Comparison of ENCODE assay signal across 2 worm cellular contexts in the genomic region with DNA sequence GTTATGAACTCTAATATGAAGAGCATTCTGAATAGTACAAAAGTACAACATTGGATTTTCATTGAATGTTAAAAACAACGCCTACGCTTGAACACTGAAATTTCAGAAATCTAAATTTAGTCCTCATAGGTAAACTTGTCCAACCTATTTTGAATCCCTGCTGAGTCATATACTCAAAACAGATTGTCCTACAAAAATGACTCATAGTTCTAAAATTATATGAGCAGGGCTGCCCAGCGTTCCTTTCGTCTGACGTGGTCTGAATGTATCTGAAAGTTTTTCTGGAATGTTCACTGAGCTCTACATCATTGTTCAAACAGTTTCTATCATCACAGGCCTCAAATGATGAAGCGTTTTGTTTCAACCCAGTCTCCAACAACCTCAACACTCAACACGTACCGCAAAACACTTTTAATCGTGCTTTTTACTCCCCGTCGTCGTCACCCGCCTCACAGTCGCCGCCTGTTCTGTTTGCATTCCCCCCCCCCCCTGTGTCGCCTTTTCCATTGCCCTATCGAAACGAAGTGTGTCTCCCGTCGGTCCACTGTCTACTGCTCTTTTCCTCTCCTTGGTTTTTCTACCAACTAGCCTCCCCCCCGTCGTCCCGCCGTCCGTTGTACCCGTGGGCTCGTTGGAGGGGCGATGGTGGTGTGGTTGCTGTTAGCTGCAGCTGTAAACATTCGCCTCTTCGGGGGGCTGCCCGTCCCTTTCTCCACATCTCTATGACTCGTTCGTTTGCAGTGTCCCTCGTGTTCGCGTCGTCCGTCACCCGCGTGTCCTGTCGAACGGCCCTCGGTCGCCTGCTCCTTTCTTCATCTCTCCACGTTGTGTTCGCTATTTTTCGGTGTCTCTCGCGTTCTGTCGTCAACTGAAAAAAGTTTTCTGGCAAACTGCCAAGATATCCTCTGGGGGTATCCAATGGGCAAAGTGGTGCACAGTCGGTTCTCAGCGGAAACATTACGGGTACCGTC.
A peak's percentile ranks its signal among the peaks of the same experiment; 100 is the strongest.
TF ChIP-seq lines count a peak whose summit lies in the region.

No protein-coding gene starts in this region.

TF ChIP-seq in whole organism, L4 larva, 104 proteins besides CTCF, POLR2A, EP300 and RAD21 (continued from another document):
- TF ChIP-seq T20F7.1 (GFP tag; optimal IDR thresholded peaks at IDR 0.05; lab: Kevin White, UChicago): peak; percentile 6
- peak; percentile 49 for TF ChIP-seq mes-2 (tag; optimal IDR thresholded peaks at IDR 0.05; lab: Kevin White, UChicago; ENCODE audit: poor library complexity, severe bottlenecking)
- TF ChIP-seq hmg-1.1 (GFP tag; IDR thresholded peaks at IDR 0.05; lab: Robert Waterston, UW): peak; percentile 75
- TF ChIP-seq F37D6.2 (tag; optimal IDR thresholded peaks at IDR 0.05; lab: Kevin White, UChicago): peak; percentile 26
- TF ChIP-seq zip-2 (tag; optimal IDR thresholded peaks at IDR 0.05; lab: Kevin White, UChicago): peak; percentile 23
- TF ChIP-seq fkh-10 (GFP tag; optimal IDR thresholded peaks at IDR 0.05; lab: Kevin White, UChicago): peak; percentile 47
- TF ChIP-seq zfp-3 (GFP tag; conservative IDR thresholded peaks at IDR 0.05; lab: Robert Waterston, UW): 0 out of 2 replicates have a peak, but pooled peaks have one; percentile 46
- peak; percentile 57 for TF ChIP-seq nhr-102 (tag; optimal IDR thresholded peaks at IDR 0.05; lab: Kevin White, UChicago)
- TF ChIP-seq dmd-6 (GFP tag; IDR thresholded peaks at IDR 0.05; lab: Robert Waterston, UW): peak; percentile 65
- TF ChIP-seq hlh-30 (tag; optimal IDR thresholded peaks at IDR 0.05; lab: Kevin White, UChicago; ENCODE audit: insufficient read depth): peak; percentile 94
- TF ChIP-seq saeg-2 (GFP tag; IDR thresholded peaks at IDR 0.05; lab: Robert Waterston, UW): 0 out of 2 replicates have a peak, but pooled peaks have one; percentile 18
- 0 out of 2 replicates have a peak, but pooled peaks have one; percentile 55 for TF ChIP-seq nhr-42 (GFP tag; IDR thresholded peaks at IDR 0.05; lab: Robert Waterston, UW)
- TF ChIP-seq lim-7 (GFP tag; IDR thresholded peaks at IDR 0.05; lab: Robert Waterston, UW): 0 out of 2 replicates have a peak, but pooled peaks have one; percentile 49
- no peak for TF ChIP-seq nhr-76 (tag; optimal IDR thresholded peaks at IDR 0.05; lab: Kevin White, UChicago)
- peak; percentile 15 for TF ChIP-seq fos-1 (tag; optimal IDR thresholded peaks at IDR 0.05; lab: Kevin White, UChicago)
- TF ChIP-seq lin-15B (tag; optimal IDR thresholded peaks at IDR 0.05; lab: Kevin White, UChicago): no peak
- TF ChIP-seq nhr-11 (tag; optimal IDR thresholded peaks at IDR 0.05; lab: Kevin White, UChicago): peak; percentile 87
- no peak for TF ChIP-seq daf-12 (tag; optimal IDR thresholded peaks at IDR 0.05; lab: Kevin White, UChicago)
- peak; percentile 84 for TF ChIP-seq rbr-2 (tag; optimal IDR thresholded peaks at IDR 0.05; lab: Kevin White, UChicago)
- peak; percentile 16; the same call in 1 of the 2 replicates for TF ChIP-seq madf-9 (GFP tag; conservative IDR thresholded peaks at IDR 0.05; lab: Robert Waterston, UW)
- no peak for TF ChIP-seq ceh-62 (tag; optimal IDR thresholded peaks at IDR 0.05; lab: Kevin White, UChicago)
- 0 out of 2 replicates have a peak, but pooled peaks have one; percentile 63 for TF ChIP-seq lin-1 (GFP tag; IDR thresholded peaks at IDR 0.05; lab: Robert Waterston, UW)
- TF ChIP-seq ama-1 (optimal IDR thresholded peaks at IDR 0.05; lab: Kevin White, UChicago): peak; percentile 67
- no peak for TF ChIP-seq attf-4 (tag; optimal IDR thresholded peaks at IDR 0.05; lab: Kevin White, UChicago)
- TF ChIP-seq F49E8.2 (tag; optimal IDR thresholded peaks at IDR 0.05; lab: Kevin White, UChicago; ENCODE audit: borderline replicate concordance): no peak
- peak in 1 of 2 experiments; percentile 13 for TF ChIP-seq hif-1 (tag; optimal IDR thresholded peaks at IDR 0.05; lab: Kevin White, UChicago)

TF ChIP-seq in whole organism, late embryonic, 69 proteins besides CTCF, POLR2A, EP300 and RAD21 (continued from another document):
- no peak for TF ChIP-seq gmeb-2 (tag; optimal IDR thresholded peaks at IDR 0.05; lab: Kevin White, UChicago)
- TF ChIP-seq madf-2 (tag; optimal IDR thresholded peaks at IDR 0.05; lab: Kevin White, UChicago): no peak
- TF ChIP-seq rnt-1 (tag; optimal IDR thresholded peaks at IDR 0.05; lab: Kevin White, UChicago): peak; percentile 51
- TF ChIP-seq ets-4 (tag; optimal IDR thresholded peaks at IDR 0.05; lab: Kevin White, UChicago): peak; percentile 20
- TF ChIP-seq dmd-4 (tag; optimal IDR thresholded peaks at IDR 0.05; lab: Kevin White, UChicago; ENCODE audit: borderline replicate concordance): peak; percentile 68
- peak; percentile 65 for TF ChIP-seq ceh-22 (tag; optimal IDR thresholded peaks at IDR 0.05; lab: Kevin White, UChicago)
